Fruit fly (Drosophila melanogaster): ENCODE data around the gene CG12531.
A peak's percentile ranks its signal among the peaks of the same experiment; 100 is the strongest.

CG12531 gene

DNA sequence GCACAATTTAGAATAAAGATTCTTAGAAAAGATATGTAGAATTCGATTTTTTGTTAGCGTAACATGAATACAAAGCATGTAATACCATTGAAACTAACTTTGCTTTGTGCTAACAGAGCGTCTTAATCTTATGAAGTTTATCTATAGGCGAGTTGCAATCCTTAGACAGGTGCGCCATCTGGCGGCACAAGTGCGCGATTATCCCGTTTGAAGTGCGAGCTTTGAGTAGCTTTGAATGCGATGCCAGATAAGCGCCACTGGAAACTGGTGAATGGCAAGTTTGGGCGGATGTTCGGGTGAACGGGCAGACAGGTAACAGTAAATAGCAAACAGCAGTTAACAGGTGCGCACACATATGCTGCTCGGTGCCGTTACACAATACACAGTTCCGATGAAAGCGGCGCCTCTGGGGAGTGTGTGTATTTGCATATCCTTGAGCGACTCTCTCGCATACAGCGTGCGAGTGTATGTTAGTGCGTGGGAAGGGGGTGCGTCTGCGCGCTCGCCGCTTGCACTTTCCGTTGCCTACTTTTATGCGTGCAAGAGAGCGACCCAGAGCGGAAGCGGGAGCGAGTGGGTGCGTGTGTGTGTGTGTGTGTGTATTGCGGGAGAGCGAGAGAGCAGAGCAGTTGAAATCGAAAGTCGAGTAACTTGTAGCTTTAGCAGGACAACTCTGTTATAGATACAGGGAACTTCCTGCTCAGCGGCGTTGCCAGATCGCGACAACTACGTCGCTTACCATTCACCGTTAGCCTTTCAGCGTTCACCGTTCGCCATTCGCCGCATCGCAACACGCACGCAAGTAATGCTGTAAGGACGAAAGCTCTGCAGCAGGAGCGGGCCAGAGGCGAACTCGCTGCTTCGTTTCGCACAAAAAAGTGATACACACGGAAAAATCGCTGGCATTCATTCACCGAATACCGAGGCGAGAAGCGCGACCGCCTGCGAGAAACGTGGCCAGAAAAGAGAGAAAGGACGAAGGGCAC lies at the start of gene CG12531:
Gene CG12531, plus strand, starts transcription at position 936 of the 986 bp plus-strand sequence.
- TF ChIP-seq CTCF (optimal IDR thresholded peaks at IDR 0.05) (peak; percentile 62 to 76), CG8478 (optimal IDR thresholded peaks at IDR 0.05) (no peak)

dm6 chrX:19675662-19676061 lies 43.1 kb upstream of the CG12531 start, which contains the start of gene et:
TSS of gene et (minus strand) at chrX:19675891.
- TF ChIP-seq CTCF (optimal IDR thresholded peaks at IDR 0.05) (no peak), CG8478 (optimal IDR thresholded peaks at IDR 0.05) (no peak)

dm6 chrX:19679207-19679606 lies 39.5 kb upstream of the CG12531 start:
- TF ChIP-seq CTCF (optimal IDR thresholded peaks at IDR 0.05) = peak; percentile 48 to 65
- no peak for TF ChIP-seq CG8478 (optimal IDR thresholded peaks at IDR 0.05)

DNA sequence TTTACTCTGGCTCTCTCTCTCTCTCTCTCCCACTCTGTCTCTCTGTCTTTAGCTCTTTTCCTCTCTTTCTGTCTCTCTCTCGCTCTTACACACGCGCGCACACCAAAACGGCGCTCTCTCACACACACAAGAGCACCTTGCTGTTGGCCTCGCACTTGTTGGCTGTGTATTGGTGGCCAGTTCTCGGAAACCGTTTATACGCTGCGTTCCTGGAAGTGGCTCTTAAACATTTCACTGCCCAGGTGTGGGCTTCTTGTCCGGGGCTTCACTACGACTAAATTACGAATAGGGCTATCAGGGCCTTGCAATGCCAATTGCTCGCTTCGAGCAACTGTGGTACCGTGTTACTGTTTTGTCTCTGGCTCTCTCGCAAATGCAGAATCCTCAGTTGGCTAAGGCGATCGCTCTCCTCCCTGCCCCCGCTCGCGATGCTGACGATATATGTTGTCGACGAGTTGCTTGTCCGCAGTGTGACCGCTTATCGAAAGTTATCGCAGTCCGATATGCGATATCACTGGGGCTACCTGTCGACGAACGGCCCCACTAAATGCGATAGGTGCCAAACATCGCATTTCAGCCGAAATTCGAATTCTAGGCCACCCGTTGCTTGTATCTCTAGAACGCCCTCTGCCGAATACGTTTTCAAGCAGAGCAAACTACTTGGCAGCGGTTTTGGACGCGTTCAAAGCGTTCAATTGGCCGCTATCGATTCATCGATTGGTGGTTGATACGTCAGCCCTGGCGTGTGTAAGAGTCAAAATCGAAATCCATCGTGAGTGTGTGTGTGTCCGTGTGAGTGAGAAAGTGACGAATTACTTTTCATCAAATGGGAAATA lies 35.5 kb upstream of the CG12531 start, which contains the start of the genes dome and Ubqn:
Gene dome, minus strand, starts transcription at position 479 of the 836 bp plus-strand sequence.
Gene Ubqn, plus strand, starts transcription at position 769 of the 836 bp plus-strand sequence.
- peak; percentile 64 to 83 for TF ChIP-seq CTCF (optimal IDR thresholded peaks at IDR 0.05)
- TF ChIP-seq CG8478 (optimal IDR thresholded peaks at IDR 0.05) = no peak

dm6 chrX:19684048-19684447 lies 34.7 kb upstream of the CG12531 start:
- TF ChIP-seq CG8478 (optimal IDR thresholded peaks at IDR 0.05) (no peak), CTCF (optimal IDR thresholded peaks at IDR 0.05) (no peak)

DNA sequence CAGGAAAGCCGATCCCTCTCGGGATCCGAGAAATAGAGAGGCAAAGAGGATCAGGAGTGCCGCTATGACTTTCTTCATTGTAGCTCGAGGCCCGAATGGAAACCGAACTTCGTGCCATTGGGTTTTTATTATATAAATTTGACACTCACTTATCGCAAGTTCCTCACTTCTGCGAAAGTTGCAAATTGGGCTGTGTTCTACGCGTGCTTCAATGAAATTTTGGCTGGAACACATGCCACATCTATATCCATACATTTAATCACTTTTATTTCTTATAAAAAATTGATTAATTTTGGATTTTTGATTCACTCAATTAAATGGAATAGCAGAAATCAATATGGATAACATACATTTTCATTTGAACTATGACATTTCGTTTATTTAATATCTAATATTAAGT lies 29.9 kb upstream of the CG12531 start, which contains the start of gene CG14227:
Gene CG14227, minus strand, starts transcription at position 101 of the 400 bp plus-strand sequence.
- TF ChIP-seq CTCF (optimal IDR thresholded peaks at IDR 0.05) (no peak), CG8478 (optimal IDR thresholded peaks at IDR 0.05) (no peak)

- no peak for TF ChIP-seq CTCF (optimal IDR thresholded peaks at IDR 0.05)
- TF ChIP-seq CG8478 (optimal IDR thresholded peaks at IDR 0.05) = no peak
Observed at dm6 chrX:19690050-19690449, 28.7 kb upstream of the CG12531 start.

dm6 chrX:19692951-19693698 lies 25.6 kb upstream of the CG12531 start, which contains the start of gene Mer:
TSS of gene Mer (minus strand) at chrX:19693500.
- no peak for TF ChIP-seq CTCF (optimal IDR thresholded peaks at IDR 0.05)
- no peak for TF ChIP-seq CG8478 (optimal IDR thresholded peaks at IDR 0.05)

dm6 chrX:19694792-19695558 lies 23.7 kb upstream of the CG12531 start, which contains the start of gene CG14229:
TSS of gene CG14229 (minus strand) at chrX:19695250.
- TF ChIP-seq CTCF (optimal IDR thresholded peaks at IDR 0.05) = no peak

DNA sequence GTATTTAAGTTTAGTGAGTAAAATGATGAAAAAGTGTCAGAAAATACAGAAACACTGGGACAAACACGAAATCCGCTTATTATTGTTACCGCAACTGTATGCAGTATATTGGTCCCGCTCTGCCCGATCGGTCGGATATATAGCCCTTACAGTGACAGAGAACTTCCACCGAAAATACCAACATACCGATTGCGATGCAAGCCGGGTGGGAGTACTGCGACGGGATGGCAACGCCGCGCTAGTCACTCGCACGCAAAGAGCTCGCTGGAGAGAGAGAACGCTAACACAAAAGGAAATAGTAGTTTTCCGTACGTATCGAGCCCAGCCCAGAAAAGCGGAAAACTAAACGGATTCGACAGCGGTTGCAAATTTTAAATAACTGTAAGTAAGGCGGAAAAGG lies 21.9 kb upstream of the CG12531 start, which contains the start of gene Cdc42:
Gene Cdc42, plus strand, starts transcription at position 247 of the 400 bp plus-strand sequence.
- TF ChIP-seq CTCF (optimal IDR thresholded peaks at IDR 0.05) (peak in 1 of 2 experiments; percentile 12), CG8478 (optimal IDR thresholded peaks at IDR 0.05) (no peak)

DNA sequence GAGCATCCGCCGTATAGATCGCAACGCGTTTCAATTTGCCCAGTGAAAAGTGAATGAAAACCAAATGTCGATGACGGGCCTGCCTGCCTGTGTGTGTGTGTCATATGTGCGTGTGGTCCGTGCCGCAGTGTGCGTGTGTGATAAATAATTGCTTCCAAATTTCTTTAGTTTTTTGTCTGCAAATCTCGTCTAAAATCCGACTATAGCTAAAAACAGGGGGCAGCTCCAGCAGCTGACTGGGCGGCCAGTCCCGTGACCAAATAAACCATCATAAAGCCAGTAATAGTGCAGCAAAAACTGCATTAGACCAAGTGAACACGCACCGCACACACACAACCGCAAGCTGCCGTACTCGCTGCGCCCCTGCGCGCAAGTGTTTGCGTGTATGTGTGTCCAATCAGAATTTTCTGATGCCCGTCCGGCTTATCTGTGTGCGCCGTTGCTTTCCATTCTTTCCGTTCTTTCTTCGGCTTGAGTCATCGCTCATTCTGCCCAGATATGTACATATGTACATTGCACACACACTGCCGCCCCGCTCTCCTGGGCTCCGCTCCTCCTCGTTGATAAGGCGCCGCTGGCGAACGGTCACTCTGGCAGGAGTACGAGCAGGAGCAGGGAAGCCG lies 21.4 kb upstream of the CG12531 start:
- no peak for TF ChIP-seq CG8478 (optimal IDR thresholded peaks at IDR 0.05)
- no peak for TF ChIP-seq CTCF (optimal IDR thresholded peaks at IDR 0.05)

dm6 chrX:19701611-19702010 lies 17.1 kb upstream of the CG12531 start, which contains the start of gene Tcs4:
TSS of gene Tcs4 (minus strand) at chrX:19701755.
- TF ChIP-seq CTCF (optimal IDR thresholded peaks at IDR 0.05) (no peak), CG8478 (optimal IDR thresholded peaks at IDR 0.05) (no peak)

dm6 chrX:19704083-19704482 lies 14.6 kb upstream of the CG12531 start, which contains the start of the genes CG14230 and CG14232:
TSS of gene CG14230 (plus strand) at chrX:19704176.
TSS of gene CG14232 (minus strand) at chrX:19704259.
- TF ChIP-seq CTCF (optimal IDR thresholded peaks at IDR 0.05) (no peak), CG8478 (optimal IDR thresholded peaks at IDR 0.05) (no peak)

Measured in S2 (cell line).